Fruit fly (Drosophila melanogaster) whole organism, embryonic: ENCODE results near the gene SkpD.

Experiments used
- Abd-B ChIP-seq: fragments of 200-800 bp; sonication (Bioruptor generic); optimal IDR thresholded peaks from 2 replicates; lab custom pipeline; 2018; ENCODE audit warnings: missing biosample characterization, mild to moderate bottlenecking, missing genetic modification characterization, moderate library complexity
- Atf6 ChIP-seq: fragments of 200-800 bp; sonication (Bioruptor generic); IDR thresholded peaks from 2 replicates; pipeline ENCODE4 v1.3.6; 2022; ENCODE audit warnings: missing biosample characterization, missing genetic modification characterization
- CG11398 ChIP-seq: fragments of 200-800 bp; sonication (Bioruptor generic); optimal IDR thresholded peaks from 2 replicates; lab custom pipeline; 2016; ENCODE audit warnings: missing biosample characterization, missing genetic modification characterization
- CG12219 ChIP-seq: fragments of 200-800 bp; sonication (Bioruptor generic); optimal IDR thresholded peaks from 3 replicates; lab custom pipeline; 2018; ENCODE audit warnings: missing biosample characterization, mild to moderate bottlenecking, missing genetic modification characterization
- CG1233 ChIP-seq: fragments of 200-800 bp; sonication (Bioruptor generic); optimal IDR thresholded peaks from 4 replicates; lab custom pipeline; 2018; ENCODE audit warnings: missing biosample characterization, mild to moderate bottlenecking, missing genetic modification characterization
- CG13894 ChIP-seq: fragments of 200-800 bp; sonication (Bioruptor generic); optimal IDR thresholded peaks from 3 replicates; lab custom pipeline; 2018; ENCODE audit warnings: missing biosample characterization, mild to moderate bottlenecking, missing genetic modification characterization, moderate library complexity
- CG14050 ChIP-seq: fragments of 200-800 bp; sonication (Bioruptor generic); IDR thresholded peaks from 3 replicates; pipeline ENCODE4 v1.3.6; 2022; ENCODE audit warnings: missing biosample characterization, missing genetic modification characterization
- CG14667 ChIP-seq: fragments of 200-800 bp; sonication (Bioruptor generic); IDR thresholded peaks from 2 replicates; pipeline ENCODE4 v1.3.6; 2022; ENCODE audit warnings: missing biosample characterization, missing genetic modification characterization
- CG1603 ChIP-seq: fragments of 200-800 bp; sonication (Bioruptor generic); optimal IDR thresholded peaks from 2 replicates; lab custom pipeline; 2019; ENCODE audit warnings: missing biosample characterization, mild to moderate bottlenecking, missing genetic modification characterization, moderate library complexity
- CG17385 ChIP-seq: fragments of 200-800 bp; sonication (Bioruptor generic); optimal IDR thresholded peaks from 3 replicates; lab custom pipeline; 2018; ENCODE audit warnings: missing biosample characterization, mild to moderate bottlenecking, missing genetic modification characterization
- CG18599 ChIP-seq: fragments of 200-800 bp; sonication (Bioruptor generic); optimal IDR thresholded peaks from 3 replicates; lab custom pipeline; 2017; ENCODE audit warnings: missing biosample characterization, missing genetic modification characterization, mild to moderate bottlenecking, moderate library complexity, missing genetic modification reagents
- CG2678 ChIP-seq: fragments of 200-800 bp; sonication (Bioruptor generic); optimal IDR thresholded peaks from 3 replicates; lab custom pipeline; 2019; ENCODE audit warnings: missing biosample characterization, mild to moderate bottlenecking, missing genetic modification characterization, moderate library complexity
- CG3065 ChIP-seq: fragments of 200-800 bp; sonication (Bioruptor generic); optimal IDR thresholded peaks from 2 replicates; lab custom pipeline; 2016; ENCODE audit warnings: missing biosample characterization, missing genetic modification characterization
- CG3163 ChIP-seq: fragments of 200-800 bp; sonication (Bioruptor generic); optimal IDR thresholded peaks from 3 replicates; lab custom pipeline; 2016; ENCODE audit warnings: missing biosample characterization, missing genetic modification characterization
- CG32767 ChIP-seq: fragments of 200-800 bp; sonication (Bioruptor generic); IDR thresholded peaks from 2 replicates; pipeline ENCODE4 v1.3.6; 2022; ENCODE audit warnings: missing biosample characterization, missing genetic modification characterization
- CG4424 ChIP-seq: fragments of 200-800 bp; sonication (Bioruptor generic); optimal IDR thresholded peaks from 3 replicates; lab custom pipeline; 2016; ENCODE audit warnings: missing biosample characterization, missing genetic modification characterization
- CG4820 ChIP-seq: fragments of 200-800 bp; sonication (Bioruptor generic); optimal IDR thresholded peaks from 3 replicates; lab custom pipeline; 2016; ENCODE audit warnings: missing biosample characterization, missing genetic modification characterization
- CTCF ChIP-seq: fragments of 200-800 bp; sonication (Bioruptor generic); optimal IDR thresholded peaks from 2 replicates; lab custom pipeline; 2017; ENCODE audit warnings: missing biosample characterization, mild to moderate bottlenecking, missing genetic modification characterization, moderate library complexity
- D19A ChIP-seq: fragments of 200-800 bp; optimal IDR thresholded peaks from 3 replicates; lab custom pipeline; 2019; ENCODE audit warnings: missing biosample characterization, mild to moderate bottlenecking, missing genetic modification characterization, moderate library complexity
- Dek ChIP-seq: fragments of 200-800 bp; sonication (Bioruptor generic); optimal IDR thresholded peaks from 3 replicates; lab custom pipeline; 2019; ENCODE audit warnings: missing biosample characterization, mild to moderate bottlenecking, missing genetic modification characterization, moderate library complexity
- Doc2 ChIP-seq: fragments of 200-800 bp; sonication (Bioruptor generic); IDR thresholded peaks from 2 replicates; pipeline ENCODE4 v1.3.6; 2022; ENCODE audit warnings: missing biosample characterization, missing genetic modification characterization
- ERR ChIP-seq: fragments of 200-800 bp; sonication (Bioruptor generic); optimal IDR thresholded peaks from 2 replicates; lab custom pipeline; 2016; ENCODE audit warnings: missing biosample characterization, missing genetic modification characterization
- Fer1 ChIP-seq: fragments of 200-800 bp; sonication (Bioruptor generic); optimal IDR thresholded peaks from 2 replicates; lab custom pipeline; 2017; ENCODE audit warnings: missing biosample characterization, mild to moderate bottlenecking, missing genetic modification characterization
- Fer3 ChIP-seq: fragments of 200-800 bp; sonication (Bioruptor generic); optimal IDR thresholded peaks from 2 replicates; lab custom pipeline; 2018; ENCODE audit warnings: missing biosample characterization, mild to moderate bottlenecking, missing genetic modification characterization, moderate library complexity
- H2.0 ChIP-seq: fragments of 200-800 bp; sonication (Bioruptor generic); IDR thresholded peaks from 2 replicates; pipeline ENCODE4 v1.3.6; 2022; ENCODE audit warnings: missing biosample characterization, missing genetic modification characterization
- HLH3B ChIP-seq: fragments of 200-800 bp; sonication (Bioruptor generic); IDR thresholded peaks from 2 replicates; pipeline ENCODE4 v1.3.6; 2022; ENCODE audit warnings: missing biosample characterization, missing genetic modification characterization
- Hand ChIP-seq: fragments of 200-800 bp; sonication (Bioruptor generic); optimal IDR thresholded peaks from 2 replicates; lab custom pipeline; 2017; ENCODE audit warnings: mild to moderate bottlenecking, missing biosample characterization, missing genetic modification reagents, missing genetic modification characterization
- Oli ChIP-seq: fragments of 200-800 bp; sonication (Bioruptor generic); optimal IDR thresholded peaks from 2 replicates; lab custom pipeline; 2018; ENCODE audit warnings: missing biosample characterization, mild to moderate bottlenecking, missing genetic modification characterization, moderate library complexity
- Side ChIP-seq: fragments of 200-800 bp; sonication (Bioruptor generic); optimal IDR thresholded peaks from 2 replicates; lab custom pipeline; 2016; ENCODE audit warnings: missing biosample characterization, missing genetic modification characterization
- Sin3A ChIP-seq: fragments of >200 bp; optimal IDR thresholded peaks from 2 replicates; lab custom pipeline; 2018
- Ssrp ChIP-seq: fragments of 200-800 bp; sonication (Bioruptor generic); optimal IDR thresholded peaks from 2 replicates; lab custom pipeline; 2018; ENCODE audit warnings: missing biosample characterization, mild to moderate bottlenecking, missing genetic modification characterization, moderate library complexity
- Xbp1 ChIP-seq: fragments of 200-800 bp; sonication (Bioruptor generic); optimal IDR thresholded peaks from 3 replicates; lab custom pipeline; 2016; ENCODE audit warnings: missing biosample characterization, mild to moderate bottlenecking, missing genetic modification characterization
- ac ChIP-seq: fragments of 200-800 bp; sonication (Bioruptor generic); optimal IDR thresholded peaks from 3 replicates; lab custom pipeline; 2017; ENCODE audit warnings: missing biosample characterization, mild to moderate bottlenecking, missing genetic modification characterization
- ash1 ChIP-seq: fragments of 200-800 bp; sonication (Bioruptor generic); optimal IDR thresholded peaks from 2 replicates; lab custom pipeline; 2018; ENCODE audit warnings: missing biosample characterization, mild to moderate bottlenecking, missing genetic modification characterization
- croc ChIP-seq: fragments of 200-800 bp; sonication (Bioruptor generic); conservative IDR thresholded peaks from 3 replicates; pipeline ENCODE4 v1.3.6; 2022; ENCODE audit warnings: missing biosample characterization, missing genetic modification characterization
- crol ChIP-seq: fragments of 200-800 bp; sonication (Bioruptor generic); IDR thresholded peaks from 2 replicates; pipeline ENCODE4 v1.3.6; 2022; ENCODE audit warnings: missing biosample characterization, missing genetic modification characterization
- dm ChIP-seq: fragments of 200-800 bp; sonication (Bioruptor generic); optimal IDR thresholded peaks from 3 replicates; lab custom pipeline; 2016; ENCODE audit warnings: missing biosample characterization, missing genetic modification characterization
- exex ChIP-seq: fragments of 200-800 bp; sonication (Bioruptor generic); optimal IDR thresholded peaks from 4 replicates; lab custom pipeline; 2018; ENCODE audit warnings: missing biosample characterization, mild to moderate bottlenecking, missing genetic modification characterization, moderate library complexity
- fd64A ChIP-seq: fragments of 200-800 bp; sonication (Bioruptor generic); optimal IDR thresholded peaks from 3 replicates; lab custom pipeline; 2018; ENCODE audit warnings: missing biosample characterization, mild to moderate bottlenecking, missing genetic modification characterization
- gfzf ChIP-seq: fragments of 200-800 bp; sonication (Bioruptor generic); optimal IDR thresholded peaks from 2 replicates; lab custom pipeline; 2016; ENCODE audit warnings: missing biosample characterization, mild to moderate bottlenecking, missing genetic modification characterization, moderate library complexity
- grn ChIP-seq: fragments of 200-800 bp; sonication (Bioruptor generic); optimal IDR thresholded peaks from 3 replicates; lab custom pipeline; 2017; ENCODE audit warnings: missing biosample characterization, missing genetic modification characterization
- kni ChIP-seq: fragments of 200-800 bp; sonication (Bioruptor generic); optimal IDR thresholded peaks from 3 replicates; lab custom pipeline; 2017; ENCODE audit warnings: mild to moderate bottlenecking, missing biosample characterization, missing genetic modification reagents, missing genetic modification characterization
- lmd ChIP-seq: fragments of 200-800 bp; sonication (Bioruptor generic); IDR thresholded peaks from 2 replicates; pipeline ENCODE4 v1.3.6; 2022; ENCODE audit warnings: missing biosample characterization, missing genetic modification characterization
- mam ChIP-seq: fragments of 200-800 bp; sonication (Bioruptor generic); optimal IDR thresholded peaks from 3 replicates; lab custom pipeline; 2016; ENCODE audit warnings: missing biosample characterization, missing genetic modification characterization
- phol ChIP-seq: fragments of 200-800 bp; sonication (Bioruptor generic); optimal IDR thresholded peaks from 3 replicates; lab custom pipeline; 2018; ENCODE audit warnings: missing biosample characterization, mild to moderate bottlenecking, missing genetic modification characterization, moderate library complexity
- scrt ChIP-seq: fragments of 200-800 bp; sonication (Bioruptor generic); optimal IDR thresholded peaks from 2 replicates; lab custom pipeline; 2018; ENCODE audit warnings: missing biosample characterization, mild to moderate bottlenecking, missing genetic modification characterization, moderate library complexity
- sd ChIP-seq: fragments of 200-800 bp; sonication (Bioruptor generic); optimal IDR thresholded peaks from 3 replicates; lab custom pipeline; 2018; ENCODE audit warnings: missing biosample characterization, mild to moderate bottlenecking, missing genetic modification characterization, moderate library complexity
- sima ChIP-seq: fragments of 200-800 bp; sonication (Bioruptor generic); optimal IDR thresholded peaks from 2 replicates; lab custom pipeline; 2016; ENCODE audit warnings: missing biosample characterization, missing genetic modification characterization
- slbo ChIP-seq: fragments of 200-800 bp; sonication (Bioruptor generic); IDR thresholded peaks from 2 replicates; pipeline ENCODE4 v1.3.6; 2022; ENCODE audit warnings: missing biosample characterization, missing genetic modification characterization
- slp2 ChIP-seq: fragments of 200-800 bp; sonication (Bioruptor generic); optimal IDR thresholded peaks from 2 replicates; lab custom pipeline; 2016; ENCODE audit warnings: missing biosample characterization, missing genetic modification characterization
- tin ChIP-seq: fragments of 200-800 bp; sonication (Bioruptor generic); optimal IDR thresholded peaks from 3 replicates; lab custom pipeline; 2016; ENCODE audit warnings: missing biosample characterization, missing genetic modification characterization
- unpg ChIP-seq: fragments of 200-800 bp; sonication (Bioruptor generic); optimal IDR thresholded peaks from 3 replicates; lab custom pipeline; 2018; ENCODE audit warnings: missing biosample characterization, mild to moderate bottlenecking, missing genetic modification characterization, moderate library complexity
- vvl ChIP-seq: fragments of 200-800 bp; sonication (Bioruptor generic); IDR thresholded peaks from 2 replicates; pipeline ENCODE4 v1.3.6; 2022; ENCODE audit warnings: missing biosample characterization, missing genetic modification characterization

Gene SkpD

dm6 chrX:19818617-19819016 lies 6.1 kb downstream of the SkpD start:
- TF ChIP-seq Dek (tag; lab: Kevin White, UChicago) (no peak), ash1 (GFP tag; lab: Kevin White, UChicago) (no peak), gfzf (GFP tag; lab: Kevin White, UChicago) (no peak), sd (tag; lab: Kevin White, UChicago) (no peak), CG4424 (GFP tag; lab: Kevin White, UChicago) (no peak), CG4820 (GFP tag; lab: Kevin White, UChicago) (no peak), CG13894 (tag; lab: Kevin White, UChicago) (no peak), dm (GFP tag; lab: Kevin White, UChicago) (no peak), Fer3 (tag; lab: Kevin White, UChicago) (no peak), grn (GFP tag; lab: Kevin White, UChicago) (no peak), ERR (no peak), CG12219 (GFP tag; lab: Kevin White, UChicago) (no peak), sima (GFP tag; lab: Kevin White, UChicago) (no peak), kni (no peak), Xbp1 (no peak), phol (tag; lab: Kevin White, UChicago) (peak; percentile 32), Sin3A (no peak), unpg (GFP tag; lab: Kevin White, UChicago) (no peak), vvl (GFP tag; lab: Robert Waterston, UW) (no peak), tin (no peak), CG17385 (peak; percentile 11), CG3163 (no peak), Atf6 (GFP tag; lab: Robert Waterston, UW) (no peak), CG3065 (no peak), CG32767 (GFP tag; lab: Robert Waterston, UW) (no peak), lmd (GFP tag; lab: Robert Waterston, UW) (0 out of 2 replicates have a peak, but pooled peaks have one; percentile 20), CG18599 (GFP tag; lab: Kevin White, UChicago) (peak; percentile 68), CG11398 (GFP tag; lab: Kevin White, UChicago) (no peak), slp2 (GFP tag; lab: Kevin White, UChicago) (no peak), CG2678 (tag; lab: Kevin White, UChicago) (peak; percentile 56), fd64A (GFP tag; lab: Kevin White, UChicago) (no peak), Ssrp (tag; lab: Kevin White, UChicago) (no peak), croc (GFP tag; lab: Robert Waterston, UW) (peak; percentile 21; the same call in 2 of the 3 replicates), CG1603 (tag; lab: Kevin White, UChicago) (no peak), CTCF (GFP tag; lab: Kevin White, UChicago) (no peak), D19A (tag; lab: Kevin White, UChicago) (no peak), crol (GFP tag; lab: Robert Waterston, UW) (no peak), Hand (GFP tag; lab: Kevin White, UChicago) (peak; percentile 29), scrt (no peak), mam (no peak), Abd-B (GFP tag; lab: Kevin White, UChicago) (no peak), HLH3B (no peak), ac (GFP tag; lab: Kevin White, UChicago) (no peak), CG14667 (GFP tag; lab: Robert Waterston, UW) (no peak), CG1233 (GFP tag; lab: Kevin White, UChicago) (no peak), Side (GFP tag; lab: Kevin White, UChicago) (no peak), exex (tag; lab: Kevin White, UChicago) (no peak), Fer1 (GFP tag; lab: Kevin White, UChicago) (peak; percentile 40), slbo (GFP tag; lab: Robert Waterston, UW) (0 out of 2 replicates have a peak, but pooled peaks have one; percentile 18), Oli (tag; lab: Kevin White, UChicago) (peak; percentile 45), Doc2 (GFP tag; lab: Robert Waterston, UW) (no peak), CG14050 (no peak), H2.0 (GFP tag; lab: Robert Waterston, UW) (no peak)
